Worm (Caenorhabditis elegans) whole organism, L2 larva: ENCODE data around the gene T07A9.14.

Experiments used
- aly-2 ChIP-seq: fragments of 150-350 bp; optimal IDR thresholded peaks from 2 replicates; lab custom pipeline; 2014; ENCODE audit warnings: missing biosample characterization, missing genetic modification characterization
- lsy-2 ChIP-seq, 2 experiments: fragments of 150-350 bp in 1 of 2; sonication (generic microtip) in 1 of 2; optimal IDR thresholded peaks; 2 replicates each; lab custom pipeline; 2014 to 2017; ENCODE audit warnings: missing biosample characterization in 2 of 2, missing genetic modification characterization in 2 of 2
- nhr-21 ChIP-seq: fragments of 150-350 bp; optimal IDR thresholded peaks from 2 replicates; lab custom pipeline; 2014; ENCODE audit warnings: missing biosample characterization, missing genetic modification characterization
- unc-39 ChIP-seq: fragments of 150-350 bp; optimal IDR thresholded peaks from 2 replicates; lab custom pipeline; 2014; ENCODE audit warnings: missing biosample characterization, missing genetic modification characterization

- TF ChIP-seq lsy-2 (tag; optimal IDR thresholded peaks at IDR 0.05; lab: Kevin White, UChicago) (no peak), nhr-21 (tag; lab: Kevin White, UChicago) (no peak), aly-2 (tag; lab: Kevin White, UChicago) (no peak), unc-39 (no peak)
These were observed 3.3 kb upstream of the T07A9.14 start, which contains the start of gene spl-1 for ce11 chrIV:383135-383731.
